Worm (Caenorhabditis elegans): ENCODE results near the gene F21D5.4.

DNA sequence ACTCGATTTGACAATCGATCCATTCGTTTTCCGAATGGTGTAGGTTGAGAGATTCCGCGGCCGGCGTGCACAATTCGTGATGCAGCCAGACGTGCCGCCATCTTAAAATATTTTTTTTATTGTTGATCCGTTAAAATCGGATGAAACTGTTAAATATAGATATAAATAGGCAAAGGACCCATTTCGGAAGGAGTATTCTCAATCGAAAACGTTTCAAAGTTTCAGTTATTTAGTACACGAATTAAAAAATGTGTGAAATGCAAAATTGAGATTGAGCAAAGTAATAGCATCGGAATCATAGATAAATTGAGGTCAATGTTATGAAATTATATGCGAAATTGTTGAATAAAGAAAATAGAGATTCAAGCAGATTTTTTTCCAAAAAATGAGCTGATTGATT, 2.0 kb downstream of the F21D5.4 start, which contains the start of gene mrps-33:
- TF ChIP-seq jun-1 (tag; optimal IDR thresholded peaks at IDR 0.05) (no peak), pqm-1 (tag; optimal IDR thresholded peaks at IDR 0.05) (no peak), dve-1 (tag; optimal IDR thresholded peaks at IDR 0.05; ENCODE audit: insufficient read depth) (no peak), pha-4 (GFP tag; IDR thresholded peaks at IDR 0.05) (no peak), pha-4 (tag; optimal IDR thresholded peaks at IDR 0.05) (no peak), ceh-82 (tag; optimal IDR thresholded peaks at IDR 0.05) (no peak), ztf-7 (tag; optimal IDR thresholded peaks at IDR 0.05) (no peak), F44E2.7 (GFP tag; IDR thresholded peaks at IDR 0.05) (no peak)
